Worm (Caenorhabditis elegans): ENCODE data around the gene ckb-3.

- TF ChIP-seq M03D4.4 (tag; optimal IDR thresholded peaks at IDR 0.05): no peak
- TF ChIP-seq lin-13 (tag; optimal IDR thresholded peaks at IDR 0.05): no peak
- TF ChIP-seq nhr-28 (tag; optimal IDR thresholded peaks at IDR 0.05): no peak
- no peak for TF ChIP-seq mep-1 (tag; optimal IDR thresholded peaks at IDR 0.05)
- TF ChIP-seq nhr-76 (tag; optimal IDR thresholded peaks at IDR 0.05): no peak
- TF ChIP-seq ztf-11 (tag; optimal IDR thresholded peaks at IDR 0.05): no peak
- TF ChIP-seq snpc-4 (tag; optimal IDR thresholded peaks at IDR 0.05): no peak
- TF ChIP-seq lsy-2 (tag; optimal IDR thresholded peaks at IDR 0.05): no peak
- TF ChIP-seq mab-5 (tag; optimal IDR thresholded peaks at IDR 0.05): no peak
- TF ChIP-seq elt-1 (tag; optimal IDR thresholded peaks at IDR 0.05; ENCODE audit: borderline replicate concordance, insufficient read depth): no peak
- no peak for TF ChIP-seq elt-3 (tag; optimal IDR thresholded peaks at IDR 0.05)
- TF ChIP-seq pha-4 (tag; optimal IDR thresholded peaks at IDR 0.05): no peak
Observed at ce11 chrIII:4349799-4350198, 20.9 kb upstream of the ckb-3 start, which contains the start of gene B0285.6.
